Worm (Caenorhabditis elegans): ENCODE data around the gene K07H8.7.

- no peak for TF ChIP-seq Y55F3AM.14 (GFP tag; optimal IDR thresholded peaks at IDR 0.05)
- no peak for TF ChIP-seq ceh-82 (tag; optimal IDR thresholded peaks at IDR 0.05)
- no peak for TF ChIP-seq ama-1 (optimal IDR thresholded peaks at IDR 0.05)
Measured at ce11 chrIV:8291232-8291631, 31.4 kb upstream of the K07H8.7 start, which contains the start of gene K07H8.2.

Measured in whole organism, L2 larva.